Worm (Caenorhabditis elegans): ENCODE measurements around the gene F58F12.1.

F58F12.1 gene

ce11 chrII:6360822-6361221, 22.6 kb upstream of the F58F12.1 start, which contains the start of gene K10B2.4 (continued):
- TF ChIP-seq egl-43 (GFP tag; IDR thresholded peaks at IDR 0.05) = no peak
- TF ChIP-seq nhr-76 (tag; optimal IDR thresholded peaks at IDR 0.05) = no peak
- 0 out of 2 replicates have a peak, but pooled peaks have one; percentile 16 for TF ChIP-seq arid-1 (GFP tag; conservative IDR thresholded peaks at IDR 0.05)
- TF ChIP-seq rbr-2 (tag; optimal IDR thresholded peaks at IDR 0.05) = peak; percentile 48
- TF ChIP-seq nhr-6 (tag; optimal IDR thresholded peaks at IDR 0.05) = no peak
- TF ChIP-seq F49E8.2 (tag; optimal IDR thresholded peaks at IDR 0.05; ENCODE audit: borderline replicate concordance) = no peak
- peak; percentile 92 for TF ChIP-seq aha-1 (tag)
- TF ChIP-seq hlh-30 (tag; optimal IDR thresholded peaks at IDR 0.05; ENCODE audit: insufficient read depth) = peak; percentile 53
- TF ChIP-seq R02D3.7 (tag; optimal IDR thresholded peaks at IDR 0.05) = no peak
- TF ChIP-seq nhr-42 (GFP tag; IDR thresholded peaks at IDR 0.05) = no peak
- no peak for TF ChIP-seq ces-1 (GFP tag; optimal IDR thresholded peaks at IDR 0.05)
- peak in 1 of 2 experiments; percentile 8 for TF ChIP-seq hif-1 (tag; optimal IDR thresholded peaks at IDR 0.05)
- TF ChIP-seq aly-2 (tag; optimal IDR thresholded peaks at IDR 0.05) = no peak
- no peak for TF ChIP-seq ceh-32 (tag; optimal IDR thresholded peaks at IDR 0.05; ENCODE audit: poor library complexity)
- peak; percentile 81 for TF ChIP-seq lin-38 (GFP tag; IDR thresholded peaks at IDR 0.05)
- TF ChIP-seq lin-13 (GFP tag; optimal IDR thresholded peaks at IDR 0.05) = peak; percentile 36
- TF ChIP-seq zfp-3 (GFP tag; conservative IDR thresholded peaks at IDR 0.05) = no peak
- TF ChIP-seq daf-19 (GFP tag; conservative IDR thresholded peaks at IDR 0.05) = no peak
- TF ChIP-seq nhr-48 (tag; optimal IDR thresholded peaks at IDR 0.05) = no peak
- peak in 1 of 2 experiments; percentile 30 for TF ChIP-seq mdl-1 (tag; optimal IDR thresholded peaks at IDR 0.05)
- TF ChIP-seq unc-62 (GFP tag; optimal IDR thresholded peaks at IDR 0.05 in 1 of 2) = no peak
- TF ChIP-seq unc-62 (tag; optimal IDR thresholded peaks at IDR 0.05) = no peak
- TF ChIP-seq F26F4.8 (GFP tag; conservative IDR thresholded peaks at IDR 0.05) = no peak
- TF ChIP-seq snpc-1.2 (GFP tag; IDR thresholded peaks at IDR 0.05) = no peak
- TF ChIP-seq ceh-82 (tag; optimal IDR thresholded peaks at IDR 0.05) = no peak
- no peak for TF ChIP-seq Y105C5A.15 (GFP tag; IDR thresholded peaks at IDR 0.05)
- TF ChIP-seq mep-1 (tag; optimal IDR thresholded peaks at IDR 0.05) = peak; percentile 87
- no peak for TF ChIP-seq daf-12 (tag; optimal IDR thresholded peaks at IDR 0.05)
- TF ChIP-seq nhr-28 (tag; optimal IDR thresholded peaks at IDR 0.05) = peak; percentile 28
- TF ChIP-seq zfp-2 (tag; optimal IDR thresholded peaks at IDR 0.05) = no peak
- no peak for TF ChIP-seq mdt-29 (GFP tag; IDR thresholded peaks at IDR 0.05)
- TF ChIP-seq nhr-10 (tag; optimal IDR thresholded peaks at IDR 0.05) = no peak
- no peak for TF ChIP-seq Y5F2A.4 (GFP tag; optimal IDR thresholded peaks at IDR 0.05)
- TF ChIP-seq mes-2 (tag; optimal IDR thresholded peaks at IDR 0.05; ENCODE audit: poor library complexity, severe bottlenecking) = peak; percentile 90
- TF ChIP-seq dmd-6 (GFP tag; IDR thresholded peaks at IDR 0.05) = no peak
- no peak for TF ChIP-seq madf-5 (GFP tag; IDR thresholded peaks at IDR 0.05)
- TF ChIP-seq hlh-11 (tag; optimal IDR thresholded peaks at IDR 0.05) = peak; percentile 55
- TF ChIP-seq jun-1 (tag; optimal IDR thresholded peaks at IDR 0.05) = no peak
- TF ChIP-seq ceh-62 (tag; optimal IDR thresholded peaks at IDR 0.05) = no peak
- TF ChIP-seq dve-1 (tag; optimal IDR thresholded peaks at IDR 0.05; ENCODE audit: insufficient read depth) = peak; percentile 35
- no peak for TF ChIP-seq F44E2.7 (GFP tag; IDR thresholded peaks at IDR 0.05)
- TF ChIP-seq ZK337.2 (GFP tag; IDR thresholded peaks at IDR 0.05) = no peak
- 0 out of 2 replicates have a peak, but pooled peaks have one; percentile 26 for TF ChIP-seq T26A8.4 (GFP tag; IDR thresholded peaks at IDR 0.05)
- TF ChIP-seq hmg-1.1 (GFP tag; IDR thresholded peaks at IDR 0.05) = peak; percentile 60
- peak; percentile 8 for TF ChIP-seq nhr-11 (tag; optimal IDR thresholded peaks at IDR 0.05)
- TF ChIP-seq ZK546.5 (tag; optimal IDR thresholded peaks at IDR 0.05) = no peak
- no peak for TF ChIP-seq spr-1 (tag; optimal IDR thresholded peaks at IDR 0.05)
- TF ChIP-seq saeg-2 (GFP tag; IDR thresholded peaks at IDR 0.05) = no peak
- TF ChIP-seq dmd-8 (GFP tag; IDR thresholded peaks at IDR 0.05) = no peak
- TF ChIP-seq lin-1 (GFP tag; IDR thresholded peaks at IDR 0.05) = no peak
- no peak for TF ChIP-seq tra-1 (GFP tag; IDR thresholded peaks at IDR 0.05)
- TF ChIP-seq mxl-3 (GFP tag; optimal IDR thresholded peaks at IDR 0.05) = peak; percentile 30

All from whole organism, L4 larva.